Worm (Caenorhabditis elegans): ENCODE data around the gene T24B8.4.

- TF ChIP-seq unc-62 (GFP tag; optimal IDR thresholded peaks at IDR 0.05) (no peak), nhr-76 (tag; optimal IDR thresholded peaks at IDR 0.05) (no peak), blmp-1 (tag; optimal IDR thresholded peaks at IDR 0.05) (no peak), elt-1 (tag; optimal IDR thresholded peaks at IDR 0.05; ENCODE audit: borderline replicate concordance, insufficient read depth) (no peak), nhr-237 (tag; optimal IDR thresholded peaks at IDR 0.05) (no peak), sptf-1 (tag; optimal IDR thresholded peaks at IDR 0.05) (no peak)
Observed at ce11 chrII:9083093-9083492, 12.5 kb upstream of the T24B8.4 start, which contains the start of gene sysm-1.

All from whole organism, mixed stage, embryonic.